Fruit fly (Drosophila melanogaster): ENCODE results near the gene CG17803.

DNA sequence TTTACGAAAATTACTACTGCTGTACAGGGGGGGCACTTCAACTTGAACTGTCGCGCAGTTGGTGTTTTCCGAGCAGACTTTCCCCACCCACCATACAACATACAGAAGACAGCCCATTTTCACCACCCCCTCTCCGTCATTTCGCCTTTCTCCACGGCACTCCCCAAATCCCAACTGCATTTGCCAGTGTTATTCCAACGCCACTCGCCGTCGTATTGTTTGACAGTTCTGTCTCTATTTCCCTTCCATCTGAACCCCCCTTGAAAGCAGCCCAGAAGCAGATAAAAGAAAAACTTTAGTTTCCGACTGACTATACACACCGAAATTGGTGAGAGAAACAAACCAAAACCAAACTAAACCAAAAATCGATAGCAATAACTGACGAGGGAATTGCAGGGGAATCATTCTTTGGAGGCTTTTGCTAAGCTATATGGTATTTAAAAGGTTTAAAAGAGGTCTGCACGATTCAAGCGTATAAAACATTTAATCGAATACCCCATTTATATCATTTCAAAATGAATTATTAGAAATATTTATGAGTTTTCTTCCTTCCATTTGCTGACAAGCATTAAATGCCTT is 25.8 kb upstream of the CG17803 start:
- TF ChIP-seq fd96Ca (GFP tag; IDR thresholded peaks at IDR 0.05) (no peak), CG4496 (GFP tag; IDR thresholded peaks at IDR 0.05) (no peak), EcR (GFP tag; optimal IDR thresholded peaks at IDR 0.05) (no peak), CG14655 (GFP tag; optimal IDR thresholded peaks at IDR 0.05) (no peak), gl (tag; optimal IDR thresholded peaks at IDR 0.05) (no peak)

All from whole organism, pupa.